Fruit fly (Drosophila melanogaster) whole organism, wandering third instar larva: Measurements from ENCODE around the gene PolD2.

Experiments used
- Abd-B ChIP-seq: fragments of >200 bp; optimal IDR thresholded peaks from 2 replicates; lab custom pipeline; 2017; ENCODE audit warnings: missing biosample characterization, missing genetic modification characterization
- CG32264 ChIP-seq: fragments of 200-800 bp; sonication (Bioruptor generic); optimal IDR thresholded peaks from 2 replicates; lab custom pipeline; 2016; ENCODE audit warnings: missing biosample characterization, missing genetic modification characterization
- CG9705 ChIP-seq: fragments of 200-800 bp; sonication (Bioruptor generic); optimal IDR thresholded peaks from 2 replicates; lab custom pipeline; 2018; ENCODE audit warnings: missing biosample characterization, mild to moderate bottlenecking, missing genetic modification characterization
- CrebA ChIP-seq: fragments of 200-800 bp; sonication (Bioruptor generic); optimal IDR thresholded peaks from 2 replicates; lab custom pipeline; 2016; ENCODE audit warnings: missing biosample characterization, mild to moderate bottlenecking, missing genetic modification characterization, borderline replicate concordance
- Dfd ChIP-seq: fragments of >200 bp; optimal IDR thresholded peaks from 2 replicates; lab custom pipeline; 2017; ENCODE audit warnings: missing biosample characterization, missing genetic modification characterization
- Dif ChIP-seq: fragments of 200-275, 200-300 bp; sonication (Bioruptor generic); optimal IDR thresholded peaks from 2 replicates; lab custom pipeline; 2018; ENCODE audit warnings: missing biosample characterization, missing genetic modification characterization; ENCODE audit not compliant: partially characterized antibody
- GATAd ChIP-seq: sonication (Bioruptor generic); optimal IDR thresholded peaks from 2 replicates; lab custom pipeline; 2016; ENCODE audit warnings: missing biosample characterization, missing genetic modification characterization
- HLH106 ChIP-seq: fragments of 200-800 bp; optimal IDR thresholded peaks from 3 replicates; lab custom pipeline; 2019; ENCODE audit warnings: missing biosample characterization, mild to moderate bottlenecking, missing genetic modification characterization, moderate library complexity
- Hnf4 ChIP-seq: fragments of 200-800 bp; sonication (Bioruptor generic); optimal IDR thresholded peaks from 2 replicates; lab custom pipeline; 2016; ENCODE audit warnings: missing biosample characterization, mild to moderate bottlenecking, missing genetic modification characterization
- Hr78 ChIP-seq: fragments of >200 bp; optimal IDR thresholded peaks from 2 replicates; lab custom pipeline; 2017; ENCODE audit warnings: missing biosample characterization, missing genetic modification characterization
- Hr83 ChIP-seq: fragments of 200-300 bp; sonication (Bioruptor generic); optimal IDR thresholded peaks from 2 replicates; lab custom pipeline; 2016; ENCODE audit warnings: missing biosample characterization, mild to moderate bottlenecking, missing genetic modification characterization, moderate library complexity; ENCODE audit not compliant: poor library complexity, severe bottlenecking
- Jra ChIP-seq: sonication (Bioruptor generic); optimal IDR thresholded peaks from 2 replicates; lab custom pipeline; 2016; ENCODE audit warnings: missing biosample characterization, missing genetic modification characterization
- Mio ChIP-seq: sonication (Bioruptor generic); optimal IDR thresholded peaks from 2 replicates; lab custom pipeline; 2016; ENCODE audit warnings: missing biosample characterization, missing genetic modification characterization
- Myc ChIP-seq: fragments of >200 bp; optimal IDR thresholded peaks from 2 replicates; lab custom pipeline; 2017
- N ChIP-seq: fragments of >200 bp; optimal IDR thresholded peaks from 2 replicates; lab custom pipeline; 2018; ENCODE audit warnings: missing biosample characterization, missing external identifiers, missing genetic modification characterization
- OdsH ChIP-seq: fragments of 200-800 bp; sonication (Bioruptor generic); optimal IDR thresholded peaks from 2 replicates; lab custom pipeline; 2016; ENCODE audit warnings: missing biosample characterization, mild to moderate bottlenecking, missing genetic modification characterization
- Rel ChIP-seq, 2 experiments: fragments of 200-800 bp; sonication (Bioruptor generic) in 1 of 2; optimal IDR thresholded peaks; 2 replicates in 1 of 2; 3 replicates in 1 of 2; lab custom pipeline; 2016 to 2019; ENCODE audit warnings: mild to moderate bottlenecking in 2 of 2, missing biosample characterization in 2 of 2, missing genetic modification characterization in 2 of 2, moderate library complexity in 1 of 2
- Sp1 ChIP-seq: fragments of 200-800 bp; sonication (Bioruptor generic); optimal IDR thresholded peaks from 3 replicates; lab custom pipeline; 2019; ENCODE audit warnings: missing biosample characterization, mild to moderate bottlenecking, missing genetic modification characterization, moderate library complexity
- Vsx2 ChIP-seq: fragments of 200-300, 225-300 bp; sonication (Bioruptor generic); optimal IDR thresholded peaks from 2 replicates; lab custom pipeline; 2018; ENCODE audit warnings: missing biosample characterization, missing genetic modification characterization; ENCODE audit not compliant: partially characterized antibody
- br ChIP-seq: fragments of 200-800 bp; sonication (Bioruptor generic); optimal IDR thresholded peaks from 2 replicates; lab custom pipeline; 2016; ENCODE audit warnings: missing biosample characterization, missing genetic modification characterization
- brk ChIP-seq: fragments of 200-800 bp; sonication (Bioruptor generic); optimal IDR thresholded peaks from 2 replicates; lab custom pipeline; 2016; ENCODE audit warnings: missing biosample characterization, mild to moderate bottlenecking, missing genetic modification characterization
- dl ChIP-seq, 2 experiments: fragments of 175-275, 200-275 bp in 1 of 2; fragments of 200-275 bp in 1 of 2; sonication (Bioruptor generic); optimal IDR thresholded peaks; lab custom pipeline; 2018; ENCODE audit warnings: mild to moderate bottlenecking in 2 of 2, missing biosample characterization in 2 of 2, missing genetic modification characterization in 2 of 2, moderate library complexity in 2 of 2; ENCODE audit not compliant: partially characterized antibody in 2 of 2, insufficient read depth in 1 of 2
- dmrt93B ChIP-seq: fragments of 200-800 bp; sonication (Bioruptor generic); optimal IDR thresholded peaks from 2 replicates; lab custom pipeline; 2018; ENCODE audit warnings: missing biosample characterization, mild to moderate bottlenecking, missing genetic modification characterization
- dsf ChIP-seq: sonication (Bioruptor generic); optimal IDR thresholded peaks from 2 replicates; lab custom pipeline; 2016; ENCODE audit warnings: missing biosample characterization, missing genetic modification characterization, borderline replicate concordance
- ey ChIP-seq: fragments of 200-800 bp; sonication (Bioruptor generic); optimal IDR thresholded peaks from 2 replicates; lab custom pipeline; 2016; ENCODE audit warnings: missing biosample characterization, missing genetic modification characterization
- foxo ChIP-seq, 2 experiments: fragments of 200-800 bp; sonication (Bioruptor generic); optimal IDR thresholded peaks; 2 replicates in 1 of 2; 3 replicates in 1 of 2; lab custom pipeline; 2016 to 2017; ENCODE audit warnings: missing biosample characterization in 2 of 2, missing genetic modification characterization in 2 of 2
- fru ChIP-seq: fragments of 200-800 bp; sonication (Bioruptor generic); optimal IDR thresholded peaks from 3 replicates; lab custom pipeline; 2016; ENCODE audit warnings: missing biosample characterization, mild to moderate bottlenecking, missing genetic modification characterization
- h ChIP-seq: fragments of 200-800 bp; sonication (Bioruptor generic); optimal IDR thresholded peaks from 3 replicates; lab custom pipeline; 2016; ENCODE audit warnings: missing biosample characterization, mild to moderate bottlenecking, missing genetic modification characterization
- jim ChIP-seq: fragments of 175-275, 200-325 bp; sonication (Bioruptor generic); optimal IDR thresholded peaks from 2 replicates; lab custom pipeline; 2016; ENCODE audit warnings: missing biosample characterization, mild to moderate bottlenecking, missing genetic modification characterization
- lola ChIP-seq: fragments of >200 bp; optimal IDR thresholded peaks from 2 replicates; lab custom pipeline; 2017; ENCODE audit warnings: missing biosample characterization, missing genetic modification characterization
- pan ChIP-seq: fragments of >200 bp; optimal IDR thresholded peaks from 2 replicates; lab custom pipeline; 2017
- psq ChIP-seq: fragments of 200-800 bp; sonication (Bioruptor generic); optimal IDR thresholded peaks from 3 replicates; lab custom pipeline; 2017; ENCODE audit warnings: missing biosample characterization, mild to moderate bottlenecking, missing genetic modification characterization, moderate library complexity
- rgr ChIP-seq: fragments of 200-800 bp; sonication (Bioruptor generic); optimal IDR thresholded peaks from 3 replicates; lab custom pipeline; 2016; ENCODE audit warnings: missing biosample characterization, mild to moderate bottlenecking, missing genetic modification characterization
- sage ChIP-seq: fragments of 200-800 bp; sonication (Bioruptor generic); optimal IDR thresholded peaks from 2 replicates; lab custom pipeline; 2016; ENCODE audit warnings: missing biosample characterization, mild to moderate bottlenecking, missing genetic modification characterization
- sv ChIP-seq: fragments of 200-800 bp; sonication (Bioruptor generic); optimal IDR thresholded peaks from 3 replicates; lab custom pipeline; 2016; ENCODE audit warnings: missing biosample characterization, missing genetic modification characterization
- tai ChIP-seq: sonication (Bioruptor generic); optimal IDR thresholded peaks from 2 replicates; lab custom pipeline; 2016; ENCODE audit warnings: missing biosample characterization, missing genetic modification characterization
- usp ChIP-seq: fragments of >200 bp; optimal IDR thresholded peaks from 2 replicates; lab custom pipeline; 2017; ENCODE audit warnings: missing biosample characterization, missing genetic modification characterization
- woc ChIP-seq: sonication (Bioruptor generic); optimal IDR thresholded peaks from 2 replicates; lab custom pipeline; 2016; ENCODE audit warnings: missing biosample characterization, mild to moderate bottlenecking, missing genetic modification characterization

PolD2 gene

dm6 chr3L:1727431-1727830, 48.0 kb upstream of the PolD2 start:
- TF ChIP-seq woc (no peak), rgr (GFP tag; lab: Kevin White, UChicago) (peak; percentile 6), brk (GFP tag; lab: Kevin White, UChicago) (no peak), Hr83 (no peak), dl (GFP tag; optimal IDR thresholded peaks at IDR 0.05; lab: Kevin White, UChicago; ENCODE audit: insufficient read depth in 1 of 2, partially characterized antibody in 2 of 2) (no peak), sv (no peak), jim (GFP tag; lab: Kevin White, UChicago) (no peak)
- TF ChIP-seq, all 38 proteins: peak for 1

dm6 chr3L:1729380-1730159, 45.9 kb upstream of the PolD2 start:
- TF ChIP-seq Rel (GFP tag; optimal IDR thresholded peaks at IDR 0.05; lab: Kevin White, UChicago) (no peak), Rel (tag; optimal IDR thresholded peaks at IDR 0.05; lab: Kevin White, UChicago) (peak; percentile 95), Hr83 (no peak)
- TF ChIP-seq, all 38 proteins: peak for 1

dm6 chr3L:1730160-1730595, 45.3 kb upstream of the PolD2 start:
- TF ChIP-seq psq (GFP tag; lab: Kevin White, UChicago) (peak; percentile 85), Vsx2 (GFP tag; lab: Kevin White, UChicago) (peak; percentile 24), Hr78 (no peak), Dif (GFP tag; lab: Kevin White, UChicago) (no peak)

dm6 chr3L:1730873-1731272, 44.6 kb upstream of the PolD2 start, which contains the start of gene drpr:
Gene drpr (minus strand): TSS chr3L:1731107.
- no peak for TF ChIP-seq dl (GFP tag; optimal IDR thresholded peaks at IDR 0.05; lab: Kevin White, UChicago; ENCODE audit: insufficient read depth in 1 of 2, partially characterized antibody in 2 of 2)
- TF ChIP-seq jim (GFP tag; lab: Kevin White, UChicago), result no peak
- TF ChIP-seq usp, result no peak
- no peak for TF ChIP-seq Hr78
- peak; percentile 66 for TF ChIP-seq woc
- no peak for TF ChIP-seq Abd-B (GFP tag; lab: Kevin White, UChicago)
- no peak for TF ChIP-seq OdsH (GFP tag; lab: Kevin White, UChicago)
- peak; percentile 62 for TF ChIP-seq fru
- TF ChIP-seq Sp1, result peak; percentile 43
- no peak for TF ChIP-seq psq (GFP tag; lab: Kevin White, UChicago)
- no peak for TF ChIP-seq Dfd (GFP tag; lab: Kevin White, UChicago)
- TF ChIP-seq HLH106, result peak; percentile 14
- TF ChIP-seq Mio, result no peak
- no peak for TF ChIP-seq CG32264
- TF ChIP-seq ey (GFP tag; lab: Kevin White, UChicago), result no peak
- TF ChIP-seq sv, result no peak
- TF ChIP-seq Dif (GFP tag; lab: Kevin White, UChicago), result peak; percentile 45
- TF ChIP-seq Myc (lab: Kevin White, UChicago), result no peak
- TF ChIP-seq GATAd, result no peak
- TF ChIP-seq Jra, result peak; percentile 17
- no peak for TF ChIP-seq dmrt93B
- no peak for TF ChIP-seq tai (GFP tag; lab: Kevin White, UChicago)
- no peak for TF ChIP-seq N (GFP tag; lab: Kevin White, UChicago)
- TF ChIP-seq sage (GFP tag; lab: Kevin White, UChicago), result no peak
- no peak for TF ChIP-seq Rel (GFP tag; optimal IDR thresholded peaks at IDR 0.05; lab: Kevin White, UChicago)
- TF ChIP-seq Rel (tag; optimal IDR thresholded peaks at IDR 0.05; lab: Kevin White, UChicago), result peak; percentile 57
- TF ChIP-seq Hr83, result peak; percentile 53
- TF ChIP-seq Hnf4 (GFP tag; lab: Kevin White, UChicago), result no peak
- no peak for TF ChIP-seq brk (GFP tag; lab: Kevin White, UChicago)
- peak; percentile 43 for TF ChIP-seq br (GFP tag; lab: Kevin White, UChicago)
- no peak for TF ChIP-seq CrebA
- peak; percentile 36 for TF ChIP-seq rgr (GFP tag; lab: Kevin White, UChicago)
- no peak for TF ChIP-seq foxo (GFP tag; optimal IDR thresholded peaks at IDR 0.05; lab: Kevin White, UChicago)
- TF ChIP-seq dsf, result no peak
- no peak for TF ChIP-seq Vsx2 (GFP tag; lab: Kevin White, UChicago)
- peak; percentile 18 for TF ChIP-seq CG9705 (GFP tag; lab: Kevin White, UChicago)
- no peak for TF ChIP-seq pan
- peak; percentile 23 for TF ChIP-seq h (GFP tag; lab: Kevin White, UChicago)
- TF ChIP-seq lola (GFP tag; lab: Kevin White, UChicago), result no peak
